Fruit fly (Drosophila melanogaster) S2 (cell line): Measurements from ENCODE around the gene CG2656.

Source experiments
- CG8478 ChIP-seq: fragments of >200 bp; optimal IDR thresholded peaks from 2 replicates; lab custom pipeline; 2018
- CTCF ChIP-seq, 2 experiments: fragments of >200 bp; optimal IDR thresholded peaks; 2 replicates each; lab custom pipeline; 2018

The CG2656 gene

dm6 chr3R:7122172-7123072 is 22.1 kb upstream of the CG2656 start:
- TF ChIP-seq CTCF (optimal IDR thresholded peaks at IDR 0.05; lab: Kevin White, UChicago) (no peak), CG8478 (lab: Kevin White, UChicago) (no peak)

dm6 chr3R:7123073-7123572 is 21.4 kb upstream of the CG2656 start:
- TF ChIP-seq CTCF (optimal IDR thresholded peaks at IDR 0.05; lab: Kevin White, UChicago) (no peak), CG8478 (lab: Kevin White, UChicago) (no peak)

dm6 chr3R:7123699-7124098 is 20.8 kb upstream of the CG2656 start:
- TF ChIP-seq CTCF (optimal IDR thresholded peaks at IDR 0.05; lab: Kevin White, UChicago) (no peak), CG8478 (lab: Kevin White, UChicago) (no peak)

dm6 chr3R:7124109-7124639 is 20.4 kb upstream of the CG2656 start, which contains the start of the genes Alh and CG10098:
TSS of gene Alh (minus strand) at chr3R:7124185.
TSS of gene CG10098 (plus strand) at chr3R:7124548.
- TF ChIP-seq CG8478 (lab: Kevin White, UChicago), result no peak
- TF ChIP-seq CTCF (optimal IDR thresholded peaks at IDR 0.05; lab: Kevin White, UChicago), result peak in 1 of 2 experiments; percentile 21

dm6 chr3R:7127966-7128365 is 16.6 kb upstream of the CG2656 start, which contains the start of gene CG10068:
TSS of gene CG10068 (minus strand) at chr3R:7128027.
- TF ChIP-seq CTCF (optimal IDR thresholded peaks at IDR 0.05; lab: Kevin White, UChicago) (no peak), CG8478 (lab: Kevin White, UChicago) (no peak)

dm6 chr3R:7129280-7130069 is 15.0 kb upstream of the CG2656 start, which contains the start of gene CG31248:
TSS of gene CG31248 (plus strand) at chr3R:7129320.
- TF ChIP-seq CG8478 (lab: Kevin White, UChicago) (no peak), CTCF (optimal IDR thresholded peaks at IDR 0.05; lab: Kevin White, UChicago) (no peak)

dm6 chr3R:7130827-7131226 is 13.7 kb upstream of the CG2656 start:
- TF ChIP-seq CG8478 (lab: Kevin White, UChicago) (no peak), CTCF (optimal IDR thresholded peaks at IDR 0.05; lab: Kevin White, UChicago) (no peak)

dm6 chr3R:7131260-7131659 is 13.3 kb upstream of the CG2656 start, which contains the start of gene CG31493:
TSS of gene CG31493 (plus strand) at chr3R:7131560.
- TF ChIP-seq CTCF (optimal IDR thresholded peaks at IDR 0.05; lab: Kevin White, UChicago), result no peak
- TF ChIP-seq CG8478 (lab: Kevin White, UChicago), result no peak

- TF ChIP-seq CTCF (optimal IDR thresholded peaks at IDR 0.05; lab: Kevin White, UChicago) (no peak), CG8478 (lab: Kevin White, UChicago) (no peak)
Observed at dm6 chr3R:7134715-7135505, 9.6 kb upstream of the CG2656 start.

dm6 chr3R:7135881-7136280 is 8.6 kb upstream of the CG2656 start, which contains the start of gene Fer1:
TSS of gene Fer1 (plus strand) at chr3R:7136206.
- TF ChIP-seq CTCF (optimal IDR thresholded peaks at IDR 0.05; lab: Kevin White, UChicago) (no peak), CG8478 (lab: Kevin White, UChicago) (no peak)

- TF ChIP-seq CG8478 (lab: Kevin White, UChicago) (no peak), CTCF (optimal IDR thresholded peaks at IDR 0.05; lab: Kevin White, UChicago) (no peak)
Observed at dm6 chr3R:7137207-7137606, 7.3 kb upstream of the CG2656 start.

dm6 chr3R:7138058-7138457 is 6.5 kb upstream of the CG2656 start:
- TF ChIP-seq CTCF (optimal IDR thresholded peaks at IDR 0.05; lab: Kevin White, UChicago) (no peak), CG8478 (lab: Kevin White, UChicago) (no peak)
